Worm (Caenorhabditis elegans) whole organism, L2 larva: ENCODE data around the gene R10E11.9.

Experiments
- F13H6.1 ChIP-seq: sonication (generic microtip); optimal IDR thresholded peaks from 2 replicates; lab custom pipeline; 2016; ENCODE audit warnings: missing genetic modification characterization, missing compliant biosample characterization
- R02D3.7 ChIP-seq: fragments of 150-350 bp; optimal IDR thresholded peaks from 2 replicates; lab custom pipeline; 2014; ENCODE audit warnings: missing biosample characterization, missing genetic modification characterization
- ama-1 ChIP-seq: fragments of 150-350 bp; optimal IDR thresholded peaks from 2 replicates; lab custom pipeline; 2018; ENCODE audit warnings: inconsistent platforms
- mbf-1 ChIP-seq: sonication (generic microtip); optimal IDR thresholded peaks from 2 replicates; lab custom pipeline; 2017; ENCODE audit warnings: missing biosample characterization, missing genetic modification characterization
- nhr-10 ChIP-seq: sonication (generic microtip); optimal IDR thresholded peaks from 2 replicates; lab custom pipeline; 2017; ENCODE audit warnings: missing biosample characterization, missing genetic modification characterization
- nhr-11 ChIP-seq: fragments of 150-350 bp; optimal IDR thresholded peaks from 2 replicates; lab custom pipeline; 2014; ENCODE audit warnings: missing biosample characterization, missing genetic modification characterization
- nhr-12 ChIP-seq: fragments of 150-350 bp; optimal IDR thresholded peaks from 2 replicates; lab custom pipeline; 2014; ENCODE audit warnings: missing biosample characterization, missing genetic modification characterization
- nhr-23 ChIP-seq: fragments of 150-350 bp; optimal IDR thresholded peaks from 2 replicates; lab custom pipeline; 2014; ENCODE audit warnings: missing biosample characterization, missing genetic modification reagents, missing genetic modification characterization
- skn-1 ChIP-seq: sonication (generic microtip); optimal IDR thresholded peaks from 2 replicates; lab custom pipeline; 2017; ENCODE audit warnings: missing biosample characterization, missing genetic modification characterization
- snpc-4 ChIP-seq: fragments of 150-350 bp; optimal IDR thresholded peaks from 2 replicates; lab custom pipeline; 2014; ENCODE audit warnings: missing biosample characterization, missing genetic modification characterization
- unc-62 ChIP-seq: fragments of 150-350 bp; optimal IDR thresholded peaks from 2 replicates; lab custom pipeline; 2014; ENCODE audit warnings: missing biosample characterization, missing genetic modification reagents, missing genetic modification characterization
- ztf-11 ChIP-seq: sonication (generic microtip); optimal IDR thresholded peaks from 2 replicates; lab custom pipeline; 2017; ENCODE audit warnings: missing biosample characterization, missing genetic modification characterization

ce11 chrIII:9817894-9818293 is 24.5 kb upstream of the R10E11.9 start:
- TF ChIP-seq nhr-23 (tag; lab: Kevin White, UChicago) (no peak), nhr-10 (tag; lab: Kevin White, UChicago) (no peak), R02D3.7 (tag; lab: Kevin White, UChicago) (no peak), mbf-1 (no peak), ztf-11 (tag; lab: Kevin White, UChicago) (no peak), nhr-11 (tag; lab: Kevin White, UChicago) (no peak), snpc-4 (tag; lab: Kevin White, UChicago) (no peak), F13H6.1 (no peak), skn-1 (no peak), unc-62 (GFP tag; lab: Kevin White, UChicago) (no peak), ama-1 (no peak), nhr-12 (no peak)
